Fruit fly (Drosophila melanogaster): ENCODE data around the gene Octbeta3R.

- TF ChIP-seq Myc (optimal IDR thresholded peaks at IDR 0.05), result no peak
- no peak for TF ChIP-seq OdsH (GFP tag; optimal IDR thresholded peaks at IDR 0.05)
- TF ChIP-seq pan (optimal IDR thresholded peaks at IDR 0.05), result no peak
- no peak for TF ChIP-seq psq (GFP tag; optimal IDR thresholded peaks at IDR 0.05)
- no peak for TF ChIP-seq lola (GFP tag; optimal IDR thresholded peaks at IDR 0.05)
- no peak for TF ChIP-seq rgr (GFP tag; optimal IDR thresholded peaks at IDR 0.05)
- no peak for TF ChIP-seq ey (GFP tag; optimal IDR thresholded peaks at IDR 0.05)
- TF ChIP-seq GATAd (GFP tag; optimal IDR thresholded peaks at IDR 0.05), result no peak
Measured at dm6 chr3R:12514997-12515396, 33.0 kb downstream of the Octbeta3R start.
